Fruit fly (Drosophila melanogaster) whole organism, prepupa: Measurements from ENCODE around the gene NP15.6.

Experiments
- CG11762 ChIP-seq: fragments of 200-800 bp; sonication (Bioruptor generic); optimal IDR thresholded peaks from 3 replicates; lab custom pipeline; 2016; ENCODE audit warnings: missing biosample characterization, missing genetic modification characterization; ENCODE audit not compliant: insufficient read depth
- CG32006 ChIP-seq: fragments of 200-800 bp; sonication (Bioruptor generic); optimal IDR thresholded peaks from 3 replicates; lab custom pipeline; 2017; ENCODE audit warnings: missing biosample characterization, mild to moderate bottlenecking, missing genetic modification characterization
- CG34406 ChIP-seq: fragments of 200-800 bp; sonication (Bioruptor generic); optimal IDR thresholded peaks from 3 replicates; lab custom pipeline; 2016; ENCODE audit warnings: missing biosample characterization, missing genetic modification characterization
- CG6808 ChIP-seq: fragments of 200-800 bp; sonication (Bioruptor generic); optimal IDR thresholded peaks from 3 replicates; lab custom pipeline; 2017; ENCODE audit warnings: missing biosample characterization, missing genetic modification characterization, mild to moderate bottlenecking, moderate library complexity, missing genetic modification reagents
- CG8119 ChIP-seq: fragments of 200-800 bp; sonication (Bioruptor generic); IDR thresholded peaks from 3 replicates; pipeline ENCODE4 v1.3.6; 2022; ENCODE audit warnings: missing biosample characterization, missing genetic modification characterization
- CG9139 ChIP-seq: fragments of 200-800 bp; sonication (Bioruptor generic); optimal IDR thresholded peaks from 3 replicates; lab custom pipeline; 2017; ENCODE audit warnings: missing biosample characterization, mild to moderate bottlenecking, missing genetic modification characterization
- Hr39 ChIP-seq: fragments of 200-800 bp; sonication (Bioruptor generic); optimal IDR thresholded peaks from 2 replicates; lab custom pipeline; 2016; ENCODE audit warnings: missing biosample characterization, missing genetic modification characterization
- OdsH ChIP-seq: fragments of 200-800 bp; sonication (Bioruptor generic); optimal IDR thresholded peaks from 3 replicates; lab custom pipeline; 2016; ENCODE audit warnings: missing biosample characterization, missing genetic modification characterization
- Smox ChIP-seq: fragments of 200-800 bp; sonication (Bioruptor generic); optimal IDR thresholded peaks from 3 replicates; lab custom pipeline; 2016; ENCODE audit warnings: missing biosample characterization, missing genetic modification characterization
- cyc ChIP-seq: fragments of 200-800 bp; sonication (Bioruptor generic); optimal IDR thresholded peaks from 3 replicates; lab custom pipeline; 2016; ENCODE audit warnings: missing biosample characterization, missing genetic modification characterization
- dsx ChIP-seq: fragments of 200-800 bp; optimal IDR thresholded peaks from 3 replicates; lab custom pipeline; 2019; ENCODE audit warnings: missing biosample characterization, mild to moderate bottlenecking, missing genetic modification characterization, moderate library complexity; ENCODE audit not compliant: poor library complexity, severe bottlenecking
- eg ChIP-seq: fragments of 200-800 bp; sonication (Bioruptor generic); IDR thresholded peaks from 3 replicates; pipeline ENCODE4 v1.3.6; 2022; ENCODE audit warnings: missing biosample characterization, missing genetic modification characterization
- fd85E ChIP-seq: fragments of 200-800 bp; sonication (Bioruptor generic); optimal IDR thresholded peaks from 3 replicates; lab custom pipeline; 2016; ENCODE audit warnings: missing biosample characterization, missing genetic modification characterization
- net ChIP-seq: fragments of 200-800 bp; sonication (Bioruptor generic); optimal IDR thresholded peaks from 3 replicates; lab custom pipeline; 2016; ENCODE audit warnings: missing biosample characterization, missing genetic modification characterization
- spab ChIP-seq: fragments of 200-800 bp; sonication (Bioruptor generic); optimal IDR thresholded peaks from 2 replicates; lab custom pipeline; 2017; ENCODE audit warnings: missing biosample characterization, mild to moderate bottlenecking, missing genetic modification characterization, missing genetic modification reagents
- svp ChIP-seq: fragments of 200-800 bp; sonication (Bioruptor generic); peaks from one replicate; lab custom pipeline; 2016; ENCODE audit warnings: missing biosample characterization, missing genetic modification characterization
- topi ChIP-seq: fragments of 200-800 bp; sonication (Bioruptor generic); optimal IDR thresholded peaks from 3 replicates; lab custom pipeline; 2016; ENCODE audit warnings: missing biosample characterization, missing genetic modification characterization
- vri ChIP-seq: fragments of 200-800 bp; sonication (Bioruptor generic); optimal IDR thresholded peaks from 3 replicates; lab custom pipeline; 2016; ENCODE audit warnings: missing biosample characterization, mild to moderate bottlenecking, missing genetic modification characterization

The NP15.6 gene

DNA sequence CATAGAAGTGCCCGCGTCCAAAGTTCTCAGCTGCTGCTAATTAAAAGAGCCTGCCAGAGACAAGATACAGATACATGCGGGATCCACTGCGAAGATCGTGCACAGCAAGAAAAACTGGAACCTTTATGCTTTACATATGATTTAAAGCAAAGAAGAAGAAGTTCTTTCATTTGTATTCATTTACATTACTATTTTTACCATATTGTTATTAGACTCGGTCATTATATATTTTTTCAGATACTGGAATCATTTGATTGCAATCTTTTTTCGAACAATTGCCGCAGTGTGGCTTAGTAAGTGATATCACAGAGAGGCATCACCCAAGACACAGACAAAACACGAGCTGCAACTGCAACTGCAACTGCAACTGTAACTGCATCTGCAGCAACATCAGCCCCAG is 48.0 kb downstream of the NP15.6 start (continued):
- TF ChIP-seq CG6808 (GFP tag; lab: Kevin White, UChicago) (peak; percentile 9), vri (no peak), Hr39 (GFP tag; lab: Kevin White, UChicago) (no peak), dsx (GFP tag; lab: Kevin White, UChicago) (peak; percentile 60), CG32006 (GFP tag; lab: Kevin White, UChicago) (peak; percentile 53), eg (GFP tag; lab: Robert Waterston, UW) (peak; percentile 50; the same call in 2 of the 3 replicates), spab (GFP tag; lab: Kevin White, UChicago) (peak; percentile 35), fd85E (GFP tag; lab: Kevin White, UChicago) (no peak), CG11762 (GFP tag; lab: Kevin White, UChicago) (peak; percentile 42), CG8119 (peak; percentile 62; the same call in 2 of the 3 replicates), topi (GFP tag; lab: Kevin White, UChicago) (no peak), OdsH (GFP tag; lab: Kevin White, UChicago) (peak; percentile 29), CG9139 (GFP tag; lab: Kevin White, UChicago) (no peak), Smox (GFP tag; lab: Kevin White, UChicago) (no peak), cyc (GFP tag; lab: Kevin White, UChicago) (no peak), svp (GFP tag; lab: Kevin White, UChicago) (no peak), net (GFP tag; lab: Kevin White, UChicago) (peak; percentile 1), CG34406 (no peak)
- TF ChIP-seq, all 60 proteins: peak for 30
